Fruit fly (Drosophila melanogaster) whole organism, embryonic: Measurements from ENCODE around the gene Duba.
A peak's percentile ranks its signal among the peaks of the same experiment; 100 is the strongest.

Experiments used
- Bgb ChIP-seq: fragments of 200-800 bp; sonication (Bioruptor generic); IDR thresholded peaks from 2 replicates; pipeline ENCODE4 v1.3.6; 2022; ENCODE audit warnings: missing biosample characterization, missing genetic modification characterization; ENCODE audit not compliant: partially characterized antibody
- BtbVII ChIP-seq: fragments of 200-800 bp; sonication (Bioruptor generic); optimal IDR thresholded peaks from 3 replicates; lab custom pipeline; 2017; ENCODE audit warnings: missing biosample characterization, mild to moderate bottlenecking, missing genetic modification characterization
- CG10565 ChIP-seq: fragments of 200-800 bp; sonication (Bioruptor generic); optimal IDR thresholded peaks from 3 replicates; lab custom pipeline; 2016; ENCODE audit warnings: missing biosample characterization, mild to moderate bottlenecking, missing genetic modification characterization
- CG11247 ChIP-seq: fragments of 200-800 bp; sonication (Bioruptor generic); IDR thresholded peaks from 2 replicates; pipeline ENCODE4 v1.3.6; 2022; ENCODE audit warnings: missing biosample characterization, missing genetic modification characterization
- CG11695 ChIP-seq: fragments of 200-800 bp; sonication (Bioruptor generic); IDR thresholded peaks from 3 replicates; pipeline ENCODE4 v1.3.6; 2022; ENCODE audit warnings: missing biosample characterization, missing genetic modification characterization
- CG12236 ChIP-seq: fragments of 200-800 bp; sonication (Bioruptor generic); optimal IDR thresholded peaks from 2 replicates; lab custom pipeline; 2016; ENCODE audit warnings: missing biosample characterization, missing genetic modification characterization
- CG13894 ChIP-seq: fragments of 200-800 bp; sonication (Bioruptor generic); optimal IDR thresholded peaks from 3 replicates; lab custom pipeline; 2018; ENCODE audit warnings: missing biosample characterization, mild to moderate bottlenecking, missing genetic modification characterization, moderate library complexity
- CG14860 ChIP-seq: fragments of 200-800 bp; sonication (Bioruptor generic); IDR thresholded peaks from 3 replicates; pipeline ENCODE4 v1.3.6; 2022; ENCODE audit warnings: missing biosample characterization, missing genetic modification characterization; ENCODE audit not compliant: partially characterized antibody
- CG1647 ChIP-seq: fragments of 200-800 bp; sonication (Bioruptor generic); optimal IDR thresholded peaks from 3 replicates; lab custom pipeline; 2016; ENCODE audit warnings: missing biosample characterization, missing genetic modification characterization
- CG17568 ChIP-seq: fragments of 200-800 bp; sonication (Bioruptor generic); optimal IDR thresholded peaks from 2 replicates; lab custom pipeline; 2018; ENCODE audit warnings: missing biosample characterization, mild to moderate bottlenecking, missing genetic modification characterization, moderate library complexity
- CG17802 ChIP-seq: fragments of 200-800 bp; sonication (Bioruptor generic); optimal IDR thresholded peaks from 2 replicates; lab custom pipeline; 2018; ENCODE audit warnings: missing biosample characterization, mild to moderate bottlenecking, missing genetic modification characterization, moderate library complexity
- CG18011 ChIP-seq: fragments of 200-800 bp; sonication (Bioruptor generic); optimal IDR thresholded peaks from 2 replicates; lab custom pipeline; 2017; ENCODE audit warnings: missing biosample characterization, missing genetic modification characterization, mild to moderate bottlenecking, moderate library complexity, missing genotype
- CG1832 ChIP-seq: fragments of 200-800 bp; sonication (Bioruptor generic); optimal IDR thresholded peaks from 2 replicates; lab custom pipeline; 2017; ENCODE audit warnings: missing biosample characterization, mild to moderate bottlenecking, missing genetic modification characterization, inconsistent platforms
- CG2889 ChIP-seq: fragments of 200-800 bp; sonication (Bioruptor generic); IDR thresholded peaks from 3 replicates; pipeline ENCODE4 v1.3.6; 2022; ENCODE audit warnings: missing biosample characterization, missing genetic modification characterization
- CG3163 ChIP-seq: fragments of 200-800 bp; sonication (Bioruptor generic); optimal IDR thresholded peaks from 3 replicates; lab custom pipeline; 2016; ENCODE audit warnings: missing biosample characterization, missing genetic modification characterization
- CG34422 ChIP-seq: fragments of 200-800 bp; sonication (Bioruptor generic); IDR thresholded peaks from 3 replicates; pipeline ENCODE4 v1.3.6; 2022; ENCODE audit warnings: missing biosample characterization, missing genetic modification characterization
- CG6813 ChIP-seq: fragments of 200-800 bp; sonication (Bioruptor generic); optimal IDR thresholded peaks from 2 replicates; lab custom pipeline; 2017; ENCODE audit warnings: missing biosample characterization, missing genetic modification characterization, mild to moderate bottlenecking, moderate library complexity, missing genetic modification reagents
- CG7963 ChIP-seq: fragments of 200-800 bp; sonication (Bioruptor generic); IDR thresholded peaks from 3 replicates; pipeline ENCODE4 v1.3.6; 2022; ENCODE audit warnings: missing biosample characterization, missing genetic modification characterization; ENCODE audit not compliant: partially characterized antibody
- Deaf1 ChIP-seq: fragments of 200-800 bp; optimal IDR thresholded peaks from 3 replicates; lab custom pipeline; 2019; ENCODE audit warnings: missing biosample characterization, mild to moderate bottlenecking, missing genetic modification characterization, moderate library complexity
- Ets65A ChIP-seq: fragments of 200-800 bp; sonication (Bioruptor generic); peaks from one replicate; lab custom pipeline; 2016; ENCODE audit warnings: missing biosample characterization, missing genetic modification characterization
- H2.0 ChIP-seq: fragments of 200-800 bp; sonication (Bioruptor generic); IDR thresholded peaks from 2 replicates; pipeline ENCODE4 v1.3.6; 2022; ENCODE audit warnings: missing biosample characterization, missing genetic modification characterization
- HmgZ ChIP-seq: fragments of 200-800 bp; sonication (Bioruptor generic); optimal IDR thresholded peaks from 2 replicates; lab custom pipeline; 2018; ENCODE audit warnings: missing biosample characterization, mild to moderate bottlenecking, missing genetic modification characterization
- Lhr ChIP-seq: fragments of 200-800 bp; sonication (Bioruptor generic); optimal IDR thresholded peaks from 3 replicates; lab custom pipeline; 2017; ENCODE audit warnings: mild to moderate bottlenecking, missing biosample characterization, missing genetic modification reagents, missing genetic modification characterization
- Meics ChIP-seq: fragments of 200-800 bp; sonication (Bioruptor generic); optimal IDR thresholded peaks from 2 replicates; lab custom pipeline; 2017; ENCODE audit warnings: missing biosample characterization, mild to moderate bottlenecking, missing genetic modification characterization
- Trl ChIP-seq, 3 experiments: fragments of >200 bp in 2 of 3; fragments of 200-800 bp in 1 of 3; sonication (Bioruptor generic) in 1 of 3; optimal IDR thresholded peaks; 2 replicates in 1 of 3; 3 replicates in 2 of 3; lab custom pipeline; 2016 to 2017; ENCODE audit warnings: missing biosample characterization in 1 of 3, missing genetic modification characterization in 1 of 3
- abd-A ChIP-seq: fragments of 200-800 bp; sonication (Bioruptor generic); optimal IDR thresholded peaks from 3 replicates; lab custom pipeline; 2019; ENCODE audit warnings: missing biosample characterization, mild to moderate bottlenecking, missing genetic modification characterization, moderate library complexity
- ash1 ChIP-seq: fragments of 200-800 bp; sonication (Bioruptor generic); optimal IDR thresholded peaks from 2 replicates; lab custom pipeline; 2018; ENCODE audit warnings: missing biosample characterization, mild to moderate bottlenecking, missing genetic modification characterization
- cg ChIP-seq: fragments of 200-800 bp; sonication (Bioruptor generic); optimal IDR thresholded peaks from 3 replicates; lab custom pipeline; 2019; ENCODE audit warnings: missing biosample characterization, mild to moderate bottlenecking, missing genetic modification characterization, moderate library complexity
- chinmo ChIP-seq: fragments of 200-800 bp; sonication (Bioruptor generic); IDR thresholded peaks from 4 replicates; pipeline ENCODE4 v1.3.6; 2022; ENCODE audit warnings: missing biosample characterization, missing genetic modification characterization; ENCODE audit not compliant: partially characterized antibody
- crol ChIP-seq: fragments of 200-800 bp; sonication (Bioruptor generic); IDR thresholded peaks from 2 replicates; pipeline ENCODE4 v1.3.6; 2022; ENCODE audit warnings: missing biosample characterization, missing genetic modification characterization
- dmrt99B ChIP-seq: fragments of 200-800 bp; sonication (Bioruptor generic); optimal IDR thresholded peaks from 2 replicates; lab custom pipeline; 2018; ENCODE audit warnings: missing biosample characterization, mild to moderate bottlenecking, missing genetic modification characterization, moderate library complexity
- dysf ChIP-seq: fragments of 200-800 bp; sonication (Bioruptor generic); IDR thresholded peaks from 3 replicates; pipeline ENCODE4 v1.3.6; 2022; ENCODE audit warnings: missing biosample characterization, missing genetic modification characterization
- ewg ChIP-seq: fragments of 200-800 bp; sonication (Bioruptor generic); optimal IDR thresholded peaks from 3 replicates; lab custom pipeline; 2017; ENCODE audit warnings: mild to moderate bottlenecking, missing biosample characterization, missing genetic modification reagents, missing genetic modification characterization
- fd3F ChIP-seq: fragments of 200-800 bp; sonication (Bioruptor generic); optimal IDR thresholded peaks from 2 replicates; lab custom pipeline; 2018; ENCODE audit warnings: missing biosample characterization, mild to moderate bottlenecking, missing genetic modification characterization, moderate library complexity
- grn ChIP-seq: fragments of 200-800 bp; sonication (Bioruptor generic); optimal IDR thresholded peaks from 3 replicates; lab custom pipeline; 2017; ENCODE audit warnings: missing biosample characterization, missing genetic modification characterization
- hb ChIP-seq: fragments of 200-800 bp; sonication (Bioruptor generic); IDR thresholded peaks from 3 replicates; pipeline ENCODE4 v1.3.6; 2022; ENCODE audit warnings: missing biosample characterization, missing genetic modification characterization; ENCODE audit not compliant: partially characterized antibody
- nmo ChIP-seq: fragments of 200-800 bp; sonication (Bioruptor generic); optimal IDR thresholded peaks from 2 replicates; lab custom pipeline; 2018; ENCODE audit warnings: missing biosample characterization, mild to moderate bottlenecking, missing genetic modification characterization, moderate library complexity
- phol ChIP-seq: fragments of 200-800 bp; sonication (Bioruptor generic); optimal IDR thresholded peaks from 3 replicates; lab custom pipeline; 2018; ENCODE audit warnings: missing biosample characterization, mild to moderate bottlenecking, missing genetic modification characterization, moderate library complexity
- sens ChIP-seq: fragments of 200-800 bp; sonication (Bioruptor generic); peaks from one replicate; lab custom pipeline; 2016; ENCODE audit warnings: missing biosample characterization, missing genetic modification characterization
- tgo ChIP-seq: fragments of 200-800 bp; sonication (Bioruptor generic); IDR thresholded peaks from 3 replicates; pipeline ENCODE4 v1.3.6; 2022; ENCODE audit warnings: missing biosample characterization, missing genetic modification characterization
- usp ChIP-seq: fragments of >200 bp; optimal IDR thresholded peaks from 2 replicates; lab custom pipeline; 2017; ENCODE audit warnings: missing biosample characterization, missing genetic modification characterization

The Duba gene

dm6 chr3L:11599965-11600420 is 9.3 kb downstream of the Duba start, which contains the start of the genes CG14137 and CG46394:
Gene CG14137 (minus strand): TSS chr3L:11600065.
Gene CG46394 (plus strand): TSS chr3L:11600370.
- 0 out of 3 replicates have a peak, but pooled peaks have one; percentile 3 for TF ChIP-seq CG2889 (GFP tag; lab: Robert Waterston, UW)
- no peak for TF ChIP-seq CG13894 (tag; lab: Kevin White, UChicago)
- no peak for TF ChIP-seq dmrt99B
- no peak for TF ChIP-seq fd3F (GFP tag; lab: Kevin White, UChicago)

dm6 chr3L:11599255-11599654 is 10.0 kb downstream of the Duba start:
- no peak for TF ChIP-seq ewg (GFP tag; lab: Kevin White, UChicago)
- TF ChIP-seq usp (GFP tag; lab: Kevin White, UChicago): no peak
- TF ChIP-seq CG7963 (GFP tag; lab: Robert Waterston, UW): no peak
- TF ChIP-seq CG17802 (tag; lab: Kevin White, UChicago): no peak
- TF ChIP-seq CG17568 (GFP tag; lab: Kevin White, UChicago): no peak
- no peak for TF ChIP-seq ash1 (GFP tag; lab: Kevin White, UChicago)
- TF ChIP-seq Lhr (GFP tag; lab: Kevin White, UChicago): no peak
- TF ChIP-seq Bgb (GFP tag; lab: Robert Waterston, UW): no peak
- no peak for TF ChIP-seq phol
- TF ChIP-seq CG10565: no peak
- no peak for TF ChIP-seq CG6813 (GFP tag; lab: Kevin White, UChicago)

- TF ChIP-seq HmgZ (no peak), Trl (optimal IDR thresholded peaks at IDR 0.05; lab: Kevin White, UChicago) (peak; percentile 36 to 71), Trl (GFP tag; optimal IDR thresholded peaks at IDR 0.05; lab: Kevin White, UChicago) (no peak), CG3163 (GFP tag; lab: Kevin White, UChicago) (peak; percentile 19), sens (peak; percentile 24), chinmo (peak; percentile 58; the same call in 1 of the 4 replicates), Deaf1 (tag; lab: Kevin White, UChicago) (peak; percentile 96), Ets65A (GFP tag; lab: Kevin White, UChicago) (peak; percentile 43), crol (GFP tag; lab: Robert Waterston, UW) (peak; percentile 83), cg (GFP tag; lab: Kevin White, UChicago) (peak; percentile 30), CG34422 (GFP tag; lab: Robert Waterston, UW) (peak; percentile 41; the same call in 1 of the 3 replicates), Meics (GFP tag; lab: Kevin White, UChicago) (peak; percentile 79), abd-A (tag; lab: Kevin White, UChicago) (peak; percentile 47), CG1832 (GFP tag; lab: Kevin White, UChicago) (no peak), tgo (no peak), hb (peak; percentile 34; the same call in 1 of the 3 replicates)
Observed at dm6 chr3L:11596585-11597252, 12.5 kb downstream of the Duba start, which contains the start of gene CG7368. Gene CG7368 (plus strand): TSS chr3L:11597202.

- TF ChIP-seq BtbVII (GFP tag; lab: Kevin White, UChicago) (no peak), ash1 (GFP tag; lab: Kevin White, UChicago) (no peak), H2.0 (GFP tag; lab: Robert Waterston, UW) (no peak), CG1647 (GFP tag; lab: Kevin White, UChicago) (no peak), grn (GFP tag; lab: Kevin White, UChicago) (no peak), CG18011 (GFP tag; lab: Kevin White, UChicago) (no peak), CG12236 (GFP tag; lab: Kevin White, UChicago) (no peak), CG11247 (GFP tag; lab: Robert Waterston, UW) (no peak), dysf (GFP tag; lab: Robert Waterston, UW) (no peak), CG11695 (GFP tag; lab: Robert Waterston, UW) (no peak), nmo (GFP tag; lab: Kevin White, UChicago) (no peak), CG14860 (GFP tag; lab: Robert Waterston, UW) (no peak)
Observed at dm6 chr3L:11593778-11594177, 15.5 kb downstream of the Duba start.
